Fruit fly (Drosophila melanogaster): Measurements from ENCODE around the gene CG31465.
A peak's percentile ranks its signal among the peaks of the same experiment; 100 is the strongest.

CG31465 gene

dm6 chr3R:21922674-21923323 lies 42.2 kb downstream of the CG31465 start:
- TF ChIP-seq ey (GFP tag; optimal IDR thresholded peaks at IDR 0.05) (peak; percentile 71), HLH106 (tag; optimal IDR thresholded peaks at IDR 0.05) (peak; percentile 67), foxo (GFP tag; optimal IDR thresholded peaks at IDR 0.05) (peak in 1 of 2 experiments; percentile 53), CG9705 (GFP tag; optimal IDR thresholded peaks at IDR 0.05) (peak; percentile 25), jim (GFP tag; optimal IDR thresholded peaks at IDR 0.05) (no peak), tai (GFP tag; optimal IDR thresholded peaks at IDR 0.05) (no peak), br (GFP tag; optimal IDR thresholded peaks at IDR 0.05) (peak; percentile 27), Myc (optimal IDR thresholded peaks at IDR 0.05) (no peak), fru (GFP tag; optimal IDR thresholded peaks at IDR 0.05) (peak; percentile 58), Dfd (GFP tag; optimal IDR thresholded peaks at IDR 0.05) (no peak), h (GFP tag; optimal IDR thresholded peaks at IDR 0.05) (peak; percentile 67), Vsx2 (GFP tag; optimal IDR thresholded peaks at IDR 0.05; ENCODE audit: partially characterized antibody) (no peak), Sp1 (GFP tag; optimal IDR thresholded peaks at IDR 0.05) (peak; percentile 58), lola (GFP tag; optimal IDR thresholded peaks at IDR 0.05) (no peak), woc (GFP tag; optimal IDR thresholded peaks at IDR 0.05) (no peak), psq (GFP tag; optimal IDR thresholded peaks at IDR 0.05) (peak; percentile 43), rgr (GFP tag; optimal IDR thresholded peaks at IDR 0.05) (peak; percentile 49), Rel (GFP tag; optimal IDR thresholded peaks at IDR 0.05) (no peak), Rel (tag; optimal IDR thresholded peaks at IDR 0.05) (peak; percentile 88), Dif (GFP tag; optimal IDR thresholded peaks at IDR 0.05; ENCODE audit: partially characterized antibody) (no peak), Hnf4 (GFP tag; optimal IDR thresholded peaks at IDR 0.05) (peak; percentile 28), OdsH (GFP tag; optimal IDR thresholded peaks at IDR 0.05) (peak; percentile 68), CrebA (GFP tag; optimal IDR thresholded peaks at IDR 0.05; ENCODE audit: borderline replicate concordance) (no peak), Abd-B (GFP tag; optimal IDR thresholded peaks at IDR 0.05) (no peak), dmrt93B (GFP tag; optimal IDR thresholded peaks at IDR 0.05) (peak; percentile 26)

- TF ChIP-seq rgr (GFP tag; optimal IDR thresholded peaks at IDR 0.05) (no peak), sage (GFP tag; optimal IDR thresholded peaks at IDR 0.05) (no peak), OdsH (GFP tag; optimal IDR thresholded peaks at IDR 0.05) (no peak), woc (GFP tag; optimal IDR thresholded peaks at IDR 0.05) (no peak), dmrt93B (GFP tag; optimal IDR thresholded peaks at IDR 0.05) (no peak), Hr78 (GFP tag; optimal IDR thresholded peaks at IDR 0.05) (no peak), sv (GFP tag; optimal IDR thresholded peaks at IDR 0.05) (no peak), fru (GFP tag; optimal IDR thresholded peaks at IDR 0.05) (no peak), pan (optimal IDR thresholded peaks at IDR 0.05) (no peak), Hnf4 (GFP tag; optimal IDR thresholded peaks at IDR 0.05) (no peak), CG32264 (GFP tag; optimal IDR thresholded peaks at IDR 0.05) (no peak), Dfd (GFP tag; optimal IDR thresholded peaks at IDR 0.05) (no peak), Sp1 (GFP tag; optimal IDR thresholded peaks at IDR 0.05) (no peak), h (GFP tag; optimal IDR thresholded peaks at IDR 0.05) (no peak)
Observed at dm6 chr3R:21923742-21924141, 43.1 kb downstream of the CG31465 start.

- TF ChIP-seq pan (optimal IDR thresholded peaks at IDR 0.05) (no peak), ey (GFP tag; optimal IDR thresholded peaks at IDR 0.05) (no peak), GATAd (GFP tag; optimal IDR thresholded peaks at IDR 0.05) (no peak), Hnf4 (GFP tag; optimal IDR thresholded peaks at IDR 0.05) (no peak), foxo (GFP tag; optimal IDR thresholded peaks at IDR 0.05) (no peak), CG32264 (GFP tag; optimal IDR thresholded peaks at IDR 0.05) (no peak), brk (GFP tag; optimal IDR thresholded peaks at IDR 0.05) (no peak)
Observed at dm6 chr3R:21928214-21928613, 47.6 kb downstream of the CG31465 start.

dm6 chr3R:21931346-21931745 lies 50.7 kb downstream of the CG31465 start:
- TF ChIP-seq rgr (GFP tag; optimal IDR thresholded peaks at IDR 0.05) (peak; percentile 63), ey (GFP tag; optimal IDR thresholded peaks at IDR 0.05) (peak; percentile 4), HLH106 (tag; optimal IDR thresholded peaks at IDR 0.05) (peak; percentile 9), h (GFP tag; optimal IDR thresholded peaks at IDR 0.05) (peak; percentile 9), br (GFP tag; optimal IDR thresholded peaks at IDR 0.05) (no peak), OdsH (GFP tag; optimal IDR thresholded peaks at IDR 0.05) (peak; percentile 49), fru (GFP tag; optimal IDR thresholded peaks at IDR 0.05) (no peak), Sp1 (GFP tag; optimal IDR thresholded peaks at IDR 0.05) (peak; percentile 37), brk (GFP tag; optimal IDR thresholded peaks at IDR 0.05) (peak; percentile 9), foxo (GFP tag; optimal IDR thresholded peaks at IDR 0.05) (peak in 1 of 2 experiments; percentile 17), psq (GFP tag; optimal IDR thresholded peaks at IDR 0.05) (peak; percentile 50), Myc (optimal IDR thresholded peaks at IDR 0.05) (no peak)
